Fruit fly (Drosophila melanogaster): ENCODE results near the gene CG5177.

CG5177 gene

DNA sequence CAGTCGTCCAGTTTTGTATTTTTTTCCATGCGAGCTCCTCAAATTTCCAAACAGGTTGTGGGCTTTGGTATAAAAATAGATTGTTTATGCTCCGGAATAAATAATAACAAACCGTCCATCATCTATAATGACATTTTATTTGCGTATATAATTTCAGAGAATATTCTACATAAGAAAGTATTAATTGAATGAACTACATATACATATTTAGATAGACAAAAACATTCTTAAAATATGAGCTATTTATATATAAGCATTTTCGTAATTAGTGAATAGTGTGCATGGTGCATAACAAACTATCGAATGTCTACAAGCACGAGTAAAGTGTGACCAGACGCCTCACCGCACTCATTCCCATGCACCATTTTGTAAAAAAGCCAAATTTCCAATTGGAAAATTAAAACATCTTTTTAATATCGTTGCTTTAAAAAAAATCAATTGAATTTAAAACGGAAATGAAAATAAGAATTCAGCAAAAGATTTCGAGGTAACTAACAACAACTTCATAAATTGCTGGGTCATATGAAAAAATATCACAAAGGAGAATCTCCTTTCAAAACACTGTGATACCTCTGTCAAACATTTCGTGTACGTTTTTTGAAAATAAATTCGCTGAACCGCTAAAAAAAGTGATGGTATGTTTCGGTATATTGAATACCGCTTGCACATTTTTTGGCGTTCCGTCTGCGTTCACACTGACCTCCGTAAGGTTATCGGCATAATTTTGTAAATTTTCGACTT lies 21.5 kb downstream of the CG5177 start, which contains the start of gene muc (continued):
- no peak for TF ChIP-seq CG17912 (GFP tag; optimal IDR thresholded peaks at IDR 0.05)
- TF ChIP-seq wdn (GFP tag; IDR thresholded peaks at IDR 0.05), result no peak
- TF ChIP-seq CG31388 (GFP tag; optimal IDR thresholded peaks at IDR 0.05), result no peak
- TF ChIP-seq CG1602 (GFP tag; optimal IDR thresholded peaks at IDR 0.05), result peak; percentile 31
- TF ChIP-seq cato (GFP tag; optimal IDR thresholded peaks at IDR 0.05; ENCODE audit: borderline replicate concordance), result no peak
- TF ChIP-seq Xbp1 (GFP tag; optimal IDR thresholded peaks at IDR 0.05), result peak; percentile 54
- TF ChIP-seq CG8089 (GFP tag; optimal IDR thresholded peaks at IDR 0.05), result no peak
- no peak for TF ChIP-seq CG14050 (GFP tag; IDR thresholded peaks at IDR 0.05)
- TF ChIP-seq Oli (tag; optimal IDR thresholded peaks at IDR 0.05), result peak; percentile 17
- TF ChIP-seq CG1792 (GFP tag; optimal IDR thresholded peaks at IDR 0.05), result no peak
- TF ChIP-seq Chrac-16 (GFP tag; optimal IDR thresholded peaks at IDR 0.05), result peak; percentile 43
- peak; percentile 54 for TF ChIP-seq CG2712 (tag; optimal IDR thresholded peaks at IDR 0.05)
- TF ChIP-seq dan (GFP tag; IDR thresholded peaks at IDR 0.05), result no peak
- TF ChIP-seq CG3163 (GFP tag; optimal IDR thresholded peaks at IDR 0.05), result no peak
- no peak for TF ChIP-seq CG7271 (tag; optimal IDR thresholded peaks at IDR 0.05)
- peak; percentile 60 for TF ChIP-seq CG42726 (GFP tag; IDR thresholded peaks at IDR 0.05; ENCODE audit: partially characterized antibody)
- no peak for TF ChIP-seq gro (GFP tag; optimal IDR thresholded peaks at IDR 0.05)
- TF ChIP-seq Sox102F (GFP tag; optimal IDR thresholded peaks at IDR 0.05), result peak; percentile 33
- no peak for TF ChIP-seq mirr (GFP tag; optimal IDR thresholded peaks at IDR 0.05)
- TF ChIP-seq CG17802 (tag; optimal IDR thresholded peaks at IDR 0.05), result peak; percentile 79
- no peak for TF ChIP-seq crol (GFP tag; IDR thresholded peaks at IDR 0.05)
- no peak for TF ChIP-seq fru (optimal IDR thresholded peaks at IDR 0.05)
- TF ChIP-seq CG3847 (GFP tag; IDR thresholded peaks at IDR 0.05), result peak; percentile 48; the same call in 1 of the 2 replicates
- TF ChIP-seq NfI (GFP tag; optimal IDR thresholded peaks at IDR 0.05), result peak; percentile 6
- TF ChIP-seq CG7357 (GFP tag; IDR thresholded peaks at IDR 0.05), result peak; percentile 95
- no peak for TF ChIP-seq Trl (optimal IDR thresholded peaks at IDR 0.05)
- TF ChIP-seq Trl (GFP tag; optimal IDR thresholded peaks at IDR 0.05), result no peak
- TF ChIP-seq HLH4C (GFP tag; IDR thresholded peaks at IDR 0.05; ENCODE audit: partially characterized antibody), result 0 out of 3 replicates have a peak, but pooled peaks have one; percentile 30
- TF ChIP-seq CG12659 (GFP tag; optimal IDR thresholded peaks at IDR 0.05), result peak; percentile 77
- TF ChIP-seq CG11504 (tag; optimal IDR thresholded peaks at IDR 0.05), result peak; percentile 55
- peak; percentile 28 to 38 for TF ChIP-seq Pdp1 (GFP tag; optimal IDR thresholded peaks at IDR 0.05)
- peak; percentile 60; the same call in 1 of the 2 replicates for TF ChIP-seq slbo (GFP tag; IDR thresholded peaks at IDR 0.05)
- TF ChIP-seq gcm (GFP tag; optimal IDR thresholded peaks at IDR 0.05), result no peak
- TF ChIP-seq peb (GFP tag; IDR thresholded peaks at IDR 0.05), result no peak
- TF ChIP-seq Aef1 (GFP tag; IDR thresholded peaks at IDR 0.05), result no peak
- peak; percentile 92 for TF ChIP-seq Elba2 (GFP tag; optimal IDR thresholded peaks at IDR 0.05)
- TF ChIP-seq lab (GFP tag; optimal IDR thresholded peaks at IDR 0.05), result no peak
- peak; percentile 71 for TF ChIP-seq CG33213 (GFP tag; optimal IDR thresholded peaks at IDR 0.05)
- TF ChIP-seq kni (GFP tag; optimal IDR thresholded peaks at IDR 0.05), result no peak
- TF ChIP-seq CG3065 (GFP tag; optimal IDR thresholded peaks at IDR 0.05), result no peak
- no peak for TF ChIP-seq schlank (tag; optimal IDR thresholded peaks at IDR 0.05)
- peak; percentile 64 for TF ChIP-seq Rfx (GFP tag; IDR thresholded peaks at IDR 0.05)
- TF ChIP-seq Dek (tag; optimal IDR thresholded peaks at IDR 0.05), result peak; percentile 54
- TF ChIP-seq CG9876 (GFP tag; optimal IDR thresholded peaks at IDR 0.05), result no peak
- TF ChIP-seq Atf-2 (GFP tag; optimal IDR thresholded peaks at IDR 0.05), result no peak
- TF ChIP-seq scrt (GFP tag; optimal IDR thresholded peaks at IDR 0.05), result no peak
- TF ChIP-seq CG3838 (GFP tag; optimal IDR thresholded peaks at IDR 0.05), result no peak
- TF ChIP-seq ftz-f1 (GFP tag; optimal IDR thresholded peaks at IDR 0.05), result no peak
- no peak for TF ChIP-seq ro (GFP tag; IDR thresholded peaks at IDR 0.05)
- no peak for TF ChIP-seq grn (GFP tag; optimal IDR thresholded peaks at IDR 0.05)
- TF ChIP-seq cas (GFP tag; IDR thresholded peaks at IDR 0.05), result no peak

All from whole organism, embryonic.